Worm (Caenorhabditis elegans): ENCODE data around the gene srt-44.

DNA sequence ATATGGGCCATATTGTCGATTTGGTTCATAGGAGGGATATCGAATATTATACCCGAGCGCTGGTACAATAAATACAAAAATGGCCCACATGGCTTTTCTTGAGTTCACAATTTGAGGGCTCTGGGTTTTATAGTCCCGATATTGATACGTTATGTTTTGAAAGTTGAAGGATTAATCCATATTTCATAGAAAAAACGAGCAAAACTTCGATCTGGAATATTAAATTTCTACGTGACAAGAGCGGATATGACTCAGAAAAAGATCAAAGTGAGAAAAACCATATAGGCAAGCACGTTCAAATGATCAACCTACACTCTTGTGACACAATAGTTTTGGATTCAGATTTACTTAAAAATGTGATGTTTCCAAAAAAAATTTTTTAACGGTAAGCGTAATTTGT lies 28.3 kb downstream of the srt-44 start, which contains the start of gene col-135:
- TF ChIP-seq dao-5 (tag; optimal IDR thresholded peaks at IDR 0.05), result no peak
- no peak for TF ChIP-seq W03F9.2 (tag; optimal IDR thresholded peaks at IDR 0.05)
